Fruit fly (Drosophila melanogaster): ENCODE data around the gene Gale.
A peak's percentile ranks its signal among the peaks of the same experiment; 100 is the strongest.

Gene Gale

dm6 chr3L:608362-608761, 40.0 kb upstream of the Gale start (continued):
- TF ChIP-seq CG15336 (GFP tag; IDR thresholded peaks at IDR 0.05), result peak; percentile 85
- peak; percentile 93 for TF ChIP-seq Met (GFP tag; optimal IDR thresholded peaks at IDR 0.05)
- peak; percentile 81 for TF ChIP-seq Ets21C (GFP tag; optimal IDR thresholded peaks at IDR 0.05)
- peak; percentile 93 for TF ChIP-seq Sox102F (GFP tag; optimal IDR thresholded peaks at IDR 0.05)
- TF ChIP-seq CG6163 (GFP tag; IDR thresholded peaks at IDR 0.05), result peak; percentile 76; the same call in 2 of the 3 replicates
- peak; percentile 87 for TF ChIP-seq Sox14 (GFP tag; optimal IDR thresholded peaks at IDR 0.05)
- peak; percentile 83 for TF ChIP-seq OdsH (GFP tag; optimal IDR thresholded peaks at IDR 0.05)
- TF ChIP-seq Sox15 (GFP tag; optimal IDR thresholded peaks at IDR 0.05), result peak; percentile 36
- peak; percentile 66 for TF ChIP-seq CG34406 (GFP tag; optimal IDR thresholded peaks at IDR 0.05)
- no peak for TF ChIP-seq fkh (GFP tag; optimal IDR thresholded peaks at IDR 0.05)
- TF ChIP-seq CG3919 (GFP tag; optimal IDR thresholded peaks at IDR 0.05), result peak; percentile 83
- TF ChIP-seq dac (GFP tag; optimal IDR thresholded peaks at IDR 0.05), result peak; percentile 70
- peak; percentile 60 for TF ChIP-seq spab (GFP tag; optimal IDR thresholded peaks at IDR 0.05)
- peak; percentile 45 for TF ChIP-seq CG8632 (GFP tag; optimal IDR thresholded peaks at IDR 0.05)
- TF ChIP-seq Hr4 (GFP tag; optimal IDR thresholded peaks at IDR 0.05), result peak; percentile 73
- peak; percentile 52 for TF ChIP-seq CG11762 (GFP tag; optimal IDR thresholded peaks at IDR 0.05; ENCODE audit: insufficient read depth)
- TF ChIP-seq CG10631 (GFP tag; optimal IDR thresholded peaks at IDR 0.05), result peak; percentile 77

dm6 chr3L:609163-609562, 39.2 kb upstream of the Gale start:
- peak in 1 of 2 experiments; percentile 17 for TF ChIP-seq ss (GFP tag; optimal IDR thresholded peaks at IDR 0.05)
- peak; percentile 8 for TF ChIP-seq CG3919 (GFP tag; optimal IDR thresholded peaks at IDR 0.05)
- TF ChIP-seq Lpt (GFP tag; optimal IDR thresholded peaks at IDR 0.05), result no peak
- TF ChIP-seq CG6808 (GFP tag; optimal IDR thresholded peaks at IDR 0.05), result peak; percentile 2
- TF ChIP-seq Hr39 (GFP tag; optimal IDR thresholded peaks at IDR 0.05), result no peak
- no peak for TF ChIP-seq CG11762 (GFP tag; optimal IDR thresholded peaks at IDR 0.05; ENCODE audit: insufficient read depth)
- no peak for TF ChIP-seq lz (GFP tag; optimal IDR thresholded peaks at IDR 0.05)
- no peak for TF ChIP-seq esn (GFP tag; optimal IDR thresholded peaks at IDR 0.05)
- TF ChIP-seq CG11294 (GFP tag; IDR thresholded peaks at IDR 0.05), result no peak
- TF ChIP-seq Sox15 (GFP tag; optimal IDR thresholded peaks at IDR 0.05), result no peak
- TF ChIP-seq CG31627 (GFP tag; optimal IDR thresholded peaks at IDR 0.05), result no peak
- TF ChIP-seq CG6276 (GFP tag; optimal IDR thresholded peaks at IDR 0.05), result peak; percentile 9
- TF ChIP-seq eg (GFP tag; IDR thresholded peaks at IDR 0.05), result peak; percentile 7; the same call in 1 of the 3 replicates
- no peak for TF ChIP-seq CG6163 (GFP tag; IDR thresholded peaks at IDR 0.05)

- no peak for TF ChIP-seq acj6 (GFP tag; optimal IDR thresholded peaks at IDR 0.05)
- TF ChIP-seq Hr4 (GFP tag; optimal IDR thresholded peaks at IDR 0.05), result no peak
- TF ChIP-seq CG11902 (GFP tag; optimal IDR thresholded peaks at IDR 0.05), result no peak
- TF ChIP-seq CG4318 (GFP tag; optimal IDR thresholded peaks at IDR 0.05), result no peak
- no peak for TF ChIP-seq CG3032 (tag; optimal IDR thresholded peaks at IDR 0.05)
- no peak for TF ChIP-seq fd85E (GFP tag; optimal IDR thresholded peaks at IDR 0.05)
- no peak for TF ChIP-seq Eip75B (GFP tag; optimal IDR thresholded peaks at IDR 0.05)
- TF ChIP-seq CG8319 (GFP tag; optimal IDR thresholded peaks at IDR 0.05), result no peak
- TF ChIP-seq CG6808 (GFP tag; optimal IDR thresholded peaks at IDR 0.05), result no peak
- no peak for TF ChIP-seq dsx (GFP tag; optimal IDR thresholded peaks at IDR 0.05; ENCODE audit: poor library complexity, severe bottlenecking)
- no peak for TF ChIP-seq CG16779 (tag; optimal IDR thresholded peaks at IDR 0.05)
- no peak for TF ChIP-seq Hr38 (GFP tag; optimal IDR thresholded peaks at IDR 0.05)
- no peak for TF ChIP-seq CG6163 (GFP tag; IDR thresholded peaks at IDR 0.05)
- TF ChIP-seq vri (GFP tag; optimal IDR thresholded peaks at IDR 0.05), result no peak
- no peak for TF ChIP-seq CG31627 (GFP tag; optimal IDR thresholded peaks at IDR 0.05)
- no peak for TF ChIP-seq eg (GFP tag; IDR thresholded peaks at IDR 0.05)
- TF ChIP-seq Eip93F (GFP tag; optimal IDR thresholded peaks at IDR 0.05), result no peak
- no peak for TF ChIP-seq Gug (GFP tag; IDR thresholded peaks at IDR 0.05)
- TF ChIP-seq Eip78C (GFP tag), result no peak
- TF ChIP-seq Sox14 (GFP tag; optimal IDR thresholded peaks at IDR 0.05), result no peak
Measured at dm6 chr3L:610765-611164, 37.6 kb upstream of the Gale start.

Data from whole organism, prepupa.